Worm (Caenorhabditis elegans) whole organism, mixed stage, embryonic: ENCODE results near the gene Y39E4A.1.

Experiments
- ceh-83 ChIP-seq: fragments of 200-800 bp; sonication (Bioruptor generic); optimal IDR thresholded peaks from 2 replicates; lab custom pipeline; 2018; ENCODE audit warnings: mild to moderate bottlenecking, missing genetic modification characterization, missing compliant biosample characterization
- elt-1 ChIP-seq: sonication (generic microtip); optimal IDR thresholded peaks from 2 replicates; lab custom pipeline; 2017; ENCODE audit warnings: missing genetic modification characterization, mild to moderate bottlenecking, missing compliant biosample characterization, antibody characterized with exemption, moderate library complexity, borderline replicate concordance; ENCODE audit not compliant: insufficient read depth
- lsy-2 ChIP-seq: fragments of 150-350 bp; optimal IDR thresholded peaks from 2 replicates; lab custom pipeline; 2014; ENCODE audit warnings: missing biosample characterization, missing genetic modification characterization
- mls-2 ChIP-seq: sonication (generic microtip); optimal IDR thresholded peaks from 2 replicates; lab custom pipeline; 2016; ENCODE audit warnings: mild to moderate bottlenecking, missing genetic modification characterization, moderate library complexity, missing compliant biosample characterization
- nhr-12 ChIP-seq: fragments of 150-350 bp; optimal IDR thresholded peaks from 2 replicates; lab custom pipeline; 2014; ENCODE audit warnings: missing biosample characterization, missing genetic modification characterization
- nhr-237 ChIP-seq: fragments of 150-350 bp; optimal IDR thresholded peaks from 2 replicates; lab custom pipeline; 2014; ENCODE audit warnings: missing biosample characterization, missing genetic modification characterization
- nhr-76 ChIP-seq: sonication (generic microtip); optimal IDR thresholded peaks from 2 replicates; lab custom pipeline; 2017; ENCODE audit warnings: missing biosample characterization, missing genetic modification characterization
- snpc-4 ChIP-seq: fragments of 150-350 bp; optimal IDR thresholded peaks from 2 replicates; lab custom pipeline; 2014; ENCODE audit warnings: missing biosample characterization, missing genetic modification characterization
- sptf-1 ChIP-seq: sonication (generic microtip); optimal IDR thresholded peaks from 2 replicates; lab custom pipeline; 2017; ENCODE audit warnings: mild to moderate bottlenecking, missing genetic modification characterization, moderate library complexity, missing compliant biosample characterization
- unc-120 ChIP-seq: sonication (generic microtip); optimal IDR thresholded peaks from 2 replicates; lab custom pipeline; 2017; ENCODE audit warnings: missing genetic modification characterization, missing compliant biosample characterization; ENCODE audit not compliant: poor library complexity, severe bottlenecking
- unc-39 ChIP-seq: fragments of 150-350 bp; optimal IDR thresholded peaks from 2 replicates; lab custom pipeline; 2014; ENCODE audit warnings: missing biosample characterization, missing genetic modification characterization

DNA sequence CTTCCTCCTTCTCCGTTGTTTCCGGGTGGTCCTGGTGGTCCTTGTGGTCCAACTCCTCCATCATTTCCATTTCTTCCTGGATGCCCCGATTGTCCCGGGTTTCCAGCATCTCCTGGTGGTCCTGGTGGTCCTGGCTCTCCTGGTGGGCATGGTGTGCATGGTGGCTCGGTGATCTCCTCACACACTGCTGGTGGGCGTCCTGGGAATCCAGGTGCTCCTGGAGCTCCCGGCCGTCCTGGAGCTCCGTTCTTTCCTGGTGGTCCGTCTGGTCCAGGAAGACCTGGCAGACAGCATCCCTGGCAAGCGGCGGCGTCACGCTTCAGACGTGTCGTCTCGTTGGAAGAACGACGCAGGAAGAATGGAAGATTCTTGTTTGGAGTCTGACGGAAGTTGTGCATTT, 41.8 kb downstream of the Y39E4A.1 start:
- TF ChIP-seq sptf-1 (tag; lab: Kevin White, UChicago) = no peak
- no peak for TF ChIP-seq mls-2
- TF ChIP-seq lsy-2 (tag; lab: Kevin White, UChicago) = no peak
- TF ChIP-seq snpc-4 = no peak
- TF ChIP-seq unc-120 (tag; lab: Kevin White, UChicago) = no peak
- no peak for TF ChIP-seq nhr-76 (tag; lab: Kevin White, UChicago)
- no peak for TF ChIP-seq ceh-83 (GFP tag; lab: Kevin White, UChicago)
- TF ChIP-seq nhr-237 (tag; lab: Kevin White, UChicago) = no peak
- no peak for TF ChIP-seq elt-1 (tag; lab: Kevin White, UChicago)
- no peak for TF ChIP-seq nhr-12 (tag; lab: Kevin White, UChicago)
- no peak for TF ChIP-seq unc-39 (tag; lab: Kevin White, UChicago)
